Comparison of ENCODE assay signal across 1 fruit fly cellular context in the genomic region with DNA sequence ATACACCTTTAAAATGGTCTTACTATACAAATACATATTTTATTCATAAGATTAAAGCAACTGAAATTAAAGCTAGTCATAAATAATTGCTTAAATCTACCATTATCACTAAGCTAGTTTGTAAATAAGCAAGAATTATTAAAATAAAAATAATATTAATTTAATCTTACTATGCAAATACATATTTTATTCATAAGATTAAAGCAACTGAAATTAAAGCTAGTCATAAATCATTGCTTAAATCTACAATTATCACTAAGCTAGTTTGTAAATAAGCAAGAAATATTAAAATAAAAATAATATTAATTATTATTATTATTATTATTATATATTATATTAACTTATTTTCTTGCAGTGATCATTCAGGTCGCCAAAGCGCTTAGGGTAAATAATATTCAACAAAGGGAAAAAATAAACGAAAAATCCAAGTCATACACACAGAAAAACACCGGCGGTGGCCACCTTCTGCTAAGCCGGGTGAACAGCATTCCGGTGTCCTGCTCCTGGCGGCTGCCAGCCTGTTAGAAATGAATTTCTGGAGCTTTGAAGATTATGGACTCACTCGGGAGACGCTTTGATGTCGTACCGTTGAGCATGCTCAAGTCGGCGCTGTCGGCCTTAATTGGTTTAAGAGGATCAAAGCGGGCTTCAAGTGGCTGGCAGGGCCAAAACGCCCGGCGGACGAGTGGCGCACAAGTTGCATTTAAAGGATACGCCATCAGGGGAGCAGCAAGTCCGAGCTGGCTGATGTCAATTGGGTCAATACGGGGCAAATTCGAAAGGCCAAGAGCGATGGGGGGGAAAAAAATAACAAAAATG.
A peak's percentile ranks its signal among the peaks of the same experiment; 100 is the strongest.
TF ChIP-seq lines count a peak whose summit lies in the region.

No protein-coding gene starts in this region.

TF ChIP-seq in whole organism, embryonic, 481 proteins besides CTCF, POLR2A, EP300 and RAD21 (continued from another document and continues in another):
- no peak for TF ChIP-seq emc (GFP tag; optimal IDR thresholded peaks at IDR 0.05; lab: Kevin White, UChicago)
- no peak for TF ChIP-seq eyg (GFP tag; optimal IDR thresholded peaks at IDR 0.05; lab: Kevin White, UChicago)
- no peak for TF ChIP-seq gcm (GFP tag; optimal IDR thresholded peaks at IDR 0.05; lab: Kevin White, UChicago)
- peak; percentile 59 for TF ChIP-seq dmrt99B (tag; optimal IDR thresholded peaks at IDR 0.05; lab: Kevin White, UChicago)
- no peak for TF ChIP-seq CG10274 (GFP tag; optimal IDR thresholded peaks at IDR 0.05; lab: Kevin White, UChicago)
- TF ChIP-seq CG7745 (tag; optimal IDR thresholded peaks at IDR 0.05; lab: Kevin White, UChicago), result no peak
- TF ChIP-seq unc-4 (GFP tag; IDR thresholded peaks at IDR 0.05; lab: Robert Waterston, UW; ENCODE audit: partially characterized antibody), result no peak
- no peak for TF ChIP-seq CG2116 (GFP tag; optimal IDR thresholded peaks at IDR 0.05; lab: Kevin White, UChicago)
- no peak for TF ChIP-seq fru (optimal IDR thresholded peaks at IDR 0.05; lab: Kevin White, UChicago)
- TF ChIP-seq CG1233 (GFP tag; optimal IDR thresholded peaks at IDR 0.05; lab: Kevin White, UChicago), result peak; percentile 29
- no peak for TF ChIP-seq CG10565 (GFP tag; optimal IDR thresholded peaks at IDR 0.05; lab: Kevin White, UChicago)
- TF ChIP-seq CG15073 (GFP tag; optimal IDR thresholded peaks at IDR 0.05; lab: Kevin White, UChicago), result no peak
- peak; percentile 34 for TF ChIP-seq az2 (GFP tag; optimal IDR thresholded peaks at IDR 0.05; lab: Kevin White, UChicago)
- no peak for TF ChIP-seq dm (GFP tag; optimal IDR thresholded peaks at IDR 0.05; lab: Kevin White, UChicago)
- TF ChIP-seq Blimp-1 (GFP tag; optimal IDR thresholded peaks at IDR 0.05; lab: Kevin White, UChicago), result peak; percentile 57
- no peak for TF ChIP-seq croc (GFP tag; conservative IDR thresholded peaks at IDR 0.05; lab: Robert Waterston, UW)
- TF ChIP-seq CG6689 (GFP tag; IDR thresholded peaks at IDR 0.05; lab: Robert Waterston, UW), result 0 out of 2 replicates have a peak, but pooled peaks have one; percentile 29
- peak; percentile 78 for TF ChIP-seq CG7556 (GFP tag; optimal IDR thresholded peaks at IDR 0.05; lab: Kevin White, UChicago)
- no peak for TF ChIP-seq CG11696 (GFP tag; IDR thresholded peaks at IDR 0.05; lab: Robert Waterston, UW)
- no peak for TF ChIP-seq stc (GFP tag; IDR thresholded peaks at IDR 0.05; lab: Robert Waterston, UW)
- no peak for TF ChIP-seq aop (GFP tag; IDR thresholded peaks at IDR 0.05; lab: Robert Waterston, UW)
- no peak for TF ChIP-seq Dbx (GFP tag; IDR thresholded peaks at IDR 0.05; lab: Robert Waterston, UW)
- TF ChIP-seq ttk (GFP tag; IDR thresholded peaks at IDR 0.05; lab: Robert Waterston, UW), result no peak
- TF ChIP-seq CG11504 (tag; optimal IDR thresholded peaks at IDR 0.05; lab: Kevin White, UChicago), result peak; percentile 66
- TF ChIP-seq CG13123 (GFP tag; optimal IDR thresholded peaks at IDR 0.05; lab: Kevin White, UChicago), result no peak
- no peak for TF ChIP-seq CG8765 (GFP tag; IDR thresholded peaks at IDR 0.05; lab: Robert Waterston, UW)
- no peak for TF ChIP-seq inv (GFP tag; IDR thresholded peaks at IDR 0.05; lab: Robert Waterston, UW; ENCODE audit: partially characterized antibody)
- no peak for TF ChIP-seq CG6854 (GFP tag; optimal IDR thresholded peaks at IDR 0.05; lab: Kevin White, UChicago)
- no peak for TF ChIP-seq CG12942 (GFP tag; optimal IDR thresholded peaks at IDR 0.05; lab: Kevin White, UChicago)
- no peak for TF ChIP-seq YL-1 (GFP tag; optimal IDR thresholded peaks at IDR 0.05; lab: Kevin White, UChicago)
- TF ChIP-seq Oli (tag; optimal IDR thresholded peaks at IDR 0.05; lab: Kevin White, UChicago), result peak; percentile 37
- no peak for TF ChIP-seq Doc3 (GFP tag; IDR thresholded peaks at IDR 0.05; lab: Robert Waterston, UW; ENCODE audit: partially characterized antibody)
- TF ChIP-seq CG31224 (GFP tag; IDR thresholded peaks at IDR 0.05; lab: Robert Waterston, UW), result peak; percentile 100
- TF ChIP-seq wor (GFP tag; IDR thresholded peaks at IDR 0.05; lab: Robert Waterston, UW), result no peak
- TF ChIP-seq Aef1 (GFP tag; IDR thresholded peaks at IDR 0.05; lab: Robert Waterston, UW), result no peak
- peak in 1 of 2 experiments; percentile 44 for TF ChIP-seq bsh (GFP tag; optimal IDR thresholded peaks at IDR 0.05; lab: Kevin White, UChicago)
- TF ChIP-seq CG4707 (GFP tag; optimal IDR thresholded peaks at IDR 0.05; lab: Kevin White, UChicago), result no peak
- no peak for TF ChIP-seq hth (optimal IDR thresholded peaks at IDR 0.05; lab: Kevin White, UChicago)
- no peak for TF ChIP-seq Dref (GFP tag; IDR thresholded peaks at IDR 0.05; lab: Robert Waterston, UW)
- peak; percentile 39 for TF ChIP-seq PHDP (tag; optimal IDR thresholded peaks at IDR 0.05; lab: Kevin White, UChicago)
- TF ChIP-seq Bteb2 (GFP tag; optimal IDR thresholded peaks at IDR 0.05; lab: Kevin White, UChicago), result no peak
- no peak for TF ChIP-seq gsb (GFP tag; IDR thresholded peaks at IDR 0.05; lab: Robert Waterston, UW)
- no peak for TF ChIP-seq mam (GFP tag; optimal IDR thresholded peaks at IDR 0.05; lab: Kevin White, UChicago)
- TF ChIP-seq bigmax (GFP tag; optimal IDR thresholded peaks at IDR 0.05; lab: Kevin White, UChicago), result no peak
- TF ChIP-seq ash1 (GFP tag; optimal IDR thresholded peaks at IDR 0.05; lab: Kevin White, UChicago), result no peak
- peak; percentile 41 for TF ChIP-seq CG17829 (tag; optimal IDR thresholded peaks at IDR 0.05; lab: Kevin White, UChicago)
- no peak for TF ChIP-seq CG1832 (GFP tag; optimal IDR thresholded peaks at IDR 0.05; lab: Kevin White, UChicago)
- no peak for TF ChIP-seq CG10654 (GFP tag; optimal IDR thresholded peaks at IDR 0.05; lab: Kevin White, UChicago)
- TF ChIP-seq esg (GFP tag; conservative IDR thresholded peaks at IDR 0.05; lab: Robert Waterston, UW), result no peak
- TF ChIP-seq CG17802 (tag; optimal IDR thresholded peaks at IDR 0.05; lab: Kevin White, UChicago), result no peak
- peak; percentile 8 for TF ChIP-seq scrt (GFP tag; optimal IDR thresholded peaks at IDR 0.05; lab: Kevin White, UChicago)
- no peak for TF ChIP-seq CG18764 (GFP tag; optimal IDR thresholded peaks at IDR 0.05; lab: Kevin White, UChicago)
- no peak for TF ChIP-seq Fer2 (tag; optimal IDR thresholded peaks at IDR 0.05; lab: Kevin White, UChicago)
- TF ChIP-seq Sox100B (GFP tag; optimal IDR thresholded peaks at IDR 0.05; lab: Kevin White, UChicago), result peak; percentile 64
- TF ChIP-seq vvl (GFP tag; IDR thresholded peaks at IDR 0.05; lab: Robert Waterston, UW), result no peak; the same call in 1 of the 2 replicates
- TF ChIP-seq CG18011 (GFP tag; optimal IDR thresholded peaks at IDR 0.05; lab: Kevin White, UChicago), result no peak
- peak; percentile 54 for TF ChIP-seq Fer1 (GFP tag; optimal IDR thresholded peaks at IDR 0.05; lab: Kevin White, UChicago)
- TF ChIP-seq CG10209 (GFP tag; optimal IDR thresholded peaks at IDR 0.05; lab: Kevin White, UChicago), result peak; percentile 40
- no peak for TF ChIP-seq Mrtf (GFP tag; IDR thresholded peaks at IDR 0.05; lab: Robert Waterston, UW)
- no peak for TF ChIP-seq CG33213 (GFP tag; optimal IDR thresholded peaks at IDR 0.05; lab: Kevin White, UChicago)
- no peak for TF ChIP-seq jumu (GFP tag; optimal IDR thresholded peaks at IDR 0.05; lab: Kevin White, UChicago)
- TF ChIP-seq br (optimal IDR thresholded peaks at IDR 0.05; lab: Kevin White, UChicago), result no peak
- TF ChIP-seq Sry-δ (GFP tag; optimal IDR thresholded peaks at IDR 0.05; lab: Kevin White, UChicago), result no peak
- TF ChIP-seq CG9215 (GFP tag; IDR thresholded peaks at IDR 0.05; lab: Robert Waterston, UW), result peak; percentile 25; the same call in 1 of the 2 replicates
- no peak for TF ChIP-seq amos (GFP tag; IDR thresholded peaks at IDR 0.05; lab: Robert Waterston, UW; ENCODE audit: partially characterized antibody)
- no peak for TF ChIP-seq Side (GFP tag; optimal IDR thresholded peaks at IDR 0.05; lab: Kevin White, UChicago)
- no peak for TF ChIP-seq Rx (GFP tag; IDR thresholded peaks at IDR 0.05; lab: Robert Waterston, UW)
- TF ChIP-seq CG11398 (GFP tag; optimal IDR thresholded peaks at IDR 0.05; lab: Kevin White, UChicago), result no peak
- no peak for TF ChIP-seq repo (GFP tag; optimal IDR thresholded peaks at IDR 0.05; lab: Kevin White, UChicago)
- TF ChIP-seq Stat92E (GFP tag; optimal IDR thresholded peaks at IDR 0.05; lab: Kevin White, UChicago), result no peak
- peak; percentile 29 for TF ChIP-seq Dek (tag; optimal IDR thresholded peaks at IDR 0.05; lab: Kevin White, UChicago)
- no peak for TF ChIP-seq E2f1 (GFP tag; IDR thresholded peaks at IDR 0.05; lab: Robert Waterston, UW)
- TF ChIP-seq CG32532 (GFP tag; IDR thresholded peaks at IDR 0.05; lab: Robert Waterston, UW), result no peak
- TF ChIP-seq CG14667 (GFP tag; IDR thresholded peaks at IDR 0.05; lab: Robert Waterston, UW), result no peak
- TF ChIP-seq Camta (GFP tag; optimal IDR thresholded peaks at IDR 0.05; lab: Kevin White, UChicago), result no peak
- peak; percentile 96 for TF ChIP-seq pros (GFP tag; optimal IDR thresholded peaks at IDR 0.05; lab: Kevin White, UChicago)
- no peak for TF ChIP-seq Scr (GFP tag; IDR thresholded peaks at IDR 0.05; lab: Robert Waterston, UW; ENCODE audit: partially characterized antibody)
- no peak for TF ChIP-seq CG14050 (GFP tag; IDR thresholded peaks at IDR 0.05; lab: Robert Waterston, UW)
- TF ChIP-seq wdn (GFP tag; IDR thresholded peaks at IDR 0.05; lab: Robert Waterston, UW), result no peak
- TF ChIP-seq bcd (GFP tag; optimal IDR thresholded peaks at IDR 0.05; lab: Kevin White, UChicago), result peak; percentile 42
- TF ChIP-seq CG9817 (tag; optimal IDR thresholded peaks at IDR 0.05; lab: Kevin White, UChicago), result no peak
- no peak for TF ChIP-seq CG8944 (GFP tag; optimal IDR thresholded peaks at IDR 0.05; lab: Kevin White, UChicago)
- no peak for TF ChIP-seq z (GFP tag; IDR thresholded peaks at IDR 0.05; lab: Robert Waterston, UW)
- TF ChIP-seq Six4 (GFP tag; optimal IDR thresholded peaks at IDR 0.05; lab: Kevin White, UChicago), result no peak
- TF ChIP-seq CG9609 (GFP tag; optimal IDR thresholded peaks at IDR 0.05; lab: Kevin White, UChicago), result no peak
- TF ChIP-seq CG13424 (tag; optimal IDR thresholded peaks at IDR 0.05; lab: Kevin White, UChicago), result peak; percentile 51
- no peak for TF ChIP-seq CG2875 (GFP tag; optimal IDR thresholded peaks at IDR 0.05; lab: Kevin White, UChicago)
- TF ChIP-seq hb (GFP tag; IDR thresholded peaks at IDR 0.05; lab: Robert Waterston, UW; ENCODE audit: partially characterized antibody), result no peak
- no peak for TF ChIP-seq pita (GFP tag; optimal IDR thresholded peaks at IDR 0.05; lab: Kevin White, UChicago)
- TF ChIP-seq CG9797 (GFP tag; optimal IDR thresholded peaks at IDR 0.05; lab: Kevin White, UChicago), result no peak
- no peak for TF ChIP-seq mirr (GFP tag; optimal IDR thresholded peaks at IDR 0.05; lab: Kevin White, UChicago)
- TF ChIP-seq H15 (GFP tag; IDR thresholded peaks at IDR 0.05; lab: Robert Waterston, UW), result 0 out of 3 replicates have a peak, but pooled peaks have one; percentile 9
- TF ChIP-seq CG6791 (GFP tag; IDR thresholded peaks at IDR 0.05; lab: Robert Waterston, UW; ENCODE audit: partially characterized antibody), result no peak
- TF ChIP-seq CG13296 (GFP tag; optimal IDR thresholded peaks at IDR 0.05; lab: Kevin White, UChicago), result peak; percentile 46
- TF ChIP-seq Gsc (GFP tag; IDR thresholded peaks at IDR 0.05; lab: Robert Waterston, UW), result no peak
- peak; percentile 19 for TF ChIP-seq CG14710 (tag; optimal IDR thresholded peaks at IDR 0.05; lab: Kevin White, UChicago)
- TF ChIP-seq CG3847 (GFP tag; IDR thresholded peaks at IDR 0.05; lab: Robert Waterston, UW), result peak; percentile 32; the same call in 1 of the 2 replicates
- 0 out of 2 replicates have a peak, but pooled peaks have one; percentile 6 for TF ChIP-seq Bgb (GFP tag; IDR thresholded peaks at IDR 0.05; lab: Robert Waterston, UW; ENCODE audit: partially characterized antibody)
- TF ChIP-seq pb (GFP tag; optimal IDR thresholded peaks at IDR 0.05; lab: Kevin White, UChicago), result no peak
- TF ChIP-seq CG11695 (GFP tag; IDR thresholded peaks at IDR 0.05; lab: Robert Waterston, UW), result no peak
- no peak for TF ChIP-seq Sin3A (optimal IDR thresholded peaks at IDR 0.05; lab: Kevin White, UChicago)
- TF ChIP-seq chinmo (GFP tag; IDR thresholded peaks at IDR 0.05; lab: Robert Waterston, UW; ENCODE audit: partially characterized antibody), result no peak
- TF ChIP-seq sc (optimal IDR thresholded peaks at IDR 0.05; lab: Kevin White, UChicago), result no peak
- TF ChIP-seq sc (GFP tag; optimal IDR thresholded peaks at IDR 0.05; lab: Kevin White, UChicago), result peak; percentile 4
- no peak for TF ChIP-seq CG6175 (GFP tag; IDR thresholded peaks at IDR 0.05; lab: Robert Waterston, UW)
- peak; percentile 67 for TF ChIP-seq gem (tag; optimal IDR thresholded peaks at IDR 0.05; lab: Kevin White, UChicago)
- TF ChIP-seq ken (GFP tag; IDR thresholded peaks at IDR 0.05; lab: Robert Waterston, UW), result no peak
- TF ChIP-seq ATbp (GFP tag; optimal IDR thresholded peaks at IDR 0.05; lab: Kevin White, UChicago), result peak; percentile 37
- TF ChIP-seq NC2β (GFP tag; optimal IDR thresholded peaks at IDR 0.05; lab: Kevin White, UChicago), result no peak
- TF ChIP-seq CG31388 (GFP tag; optimal IDR thresholded peaks at IDR 0.05; lab: Kevin White, UChicago), result no peak
- TF ChIP-seq CG42726 (GFP tag; IDR thresholded peaks at IDR 0.05; lab: Robert Waterston, UW; ENCODE audit: partially characterized antibody), result peak; percentile 37; the same call in 1 of the 2 replicates
- peak; percentile 33; the same call in 2 of the 3 replicates for TF ChIP-seq HLH4C (GFP tag; IDR thresholded peaks at IDR 0.05; lab: Robert Waterston, UW; ENCODE audit: partially characterized antibody)
- peak; percentile 11 for TF ChIP-seq tio (GFP tag; optimal IDR thresholded peaks at IDR 0.05; lab: Kevin White, UChicago)
- no peak for TF ChIP-seq sna (GFP tag; IDR thresholded peaks at IDR 0.05; lab: Robert Waterston, UW; ENCODE audit: partially characterized antibody)
- TF ChIP-seq Fer3 (tag; optimal IDR thresholded peaks at IDR 0.05; lab: Kevin White, UChicago), result no peak
- TF ChIP-seq CG10979 (tag; optimal IDR thresholded peaks at IDR 0.05; lab: Kevin White, UChicago), result peak; percentile 58
- no peak for TF ChIP-seq maf-S (GFP tag; optimal IDR thresholded peaks at IDR 0.05; lab: Kevin White, UChicago)
- TF ChIP-seq grau (tag; optimal IDR thresholded peaks at IDR 0.05; lab: Kevin White, UChicago), result peak; percentile 59
- peak; percentile 18 for TF ChIP-seq NfI (GFP tag; optimal IDR thresholded peaks at IDR 0.05; lab: Kevin White, UChicago)
- TF ChIP-seq CG1602 (GFP tag; optimal IDR thresholded peaks at IDR 0.05; lab: Kevin White, UChicago), result no peak
- no peak for TF ChIP-seq B-H2 (GFP tag; optimal IDR thresholded peaks at IDR 0.05; lab: Kevin White, UChicago)
- peak; percentile 25 for TF ChIP-seq Sox102F (GFP tag; optimal IDR thresholded peaks at IDR 0.05; lab: Kevin White, UChicago)
- TF ChIP-seq sima (GFP tag; optimal IDR thresholded peaks at IDR 0.05; lab: Kevin White, UChicago), result no peak
- no peak for TF ChIP-seq gce (GFP tag; IDR thresholded peaks at IDR 0.05; lab: Robert Waterston, UW)
